Fruit fly (Drosophila melanogaster) whole organism, prepupa: ENCODE results near the gene CG10338.

Experiments used
- CG10631 ChIP-seq: fragments of 200-800 bp; sonication (Bioruptor generic); optimal IDR thresholded peaks from 2 replicates; lab custom pipeline; 2016; ENCODE audit warnings: missing biosample characterization, missing genetic modification characterization
- CG10669 ChIP-seq: fragments of 200-800 bp; sonication (Bioruptor generic); optimal IDR thresholded peaks from 3 replicates; lab custom pipeline; 2018; ENCODE audit warnings: missing biosample characterization, mild to moderate bottlenecking, missing genetic modification characterization, moderate library complexity
- CG11294 ChIP-seq: fragments of 200-800 bp; sonication (Bioruptor generic); IDR thresholded peaks from 2 replicates; pipeline ENCODE4 v1.3.6; 2022; ENCODE audit warnings: missing biosample characterization, missing genetic modification characterization
- CG11762 ChIP-seq: fragments of 200-800 bp; sonication (Bioruptor generic); optimal IDR thresholded peaks from 3 replicates; lab custom pipeline; 2016; ENCODE audit warnings: missing biosample characterization, missing genetic modification characterization; ENCODE audit not compliant: insufficient read depth
- CG1621 ChIP-seq: fragments of 200-800 bp; sonication (Bioruptor generic); optimal IDR thresholded peaks from 3 replicates; lab custom pipeline; 2018; ENCODE audit warnings: missing biosample characterization, mild to moderate bottlenecking, missing genetic modification characterization
- CG16779 ChIP-seq: fragments of 200-800 bp; sonication (Bioruptor generic); optimal IDR thresholded peaks from 3 replicates; lab custom pipeline; 2017; ENCODE audit warnings: missing biosample characterization, mild to moderate bottlenecking, missing genetic modification characterization
- CG3032 ChIP-seq: fragments of 200-800 bp; optimal IDR thresholded peaks from 2 replicates; lab custom pipeline; 2019; ENCODE audit warnings: missing biosample characterization, mild to moderate bottlenecking, missing genetic modification characterization, moderate library complexity
- CG31627 ChIP-seq: fragments of 200-800 bp; sonication (Bioruptor generic); optimal IDR thresholded peaks from 3 replicates; lab custom pipeline; 2016; ENCODE audit warnings: missing biosample characterization, missing genetic modification characterization
- CG32006 ChIP-seq: fragments of 200-800 bp; sonication (Bioruptor generic); optimal IDR thresholded peaks from 3 replicates; lab custom pipeline; 2017; ENCODE audit warnings: missing biosample characterization, mild to moderate bottlenecking, missing genetic modification characterization
- CG34406 ChIP-seq: fragments of 200-800 bp; sonication (Bioruptor generic); optimal IDR thresholded peaks from 3 replicates; lab custom pipeline; 2016; ENCODE audit warnings: missing biosample characterization, missing genetic modification characterization
- CG3919 ChIP-seq: fragments of 200-800 bp; sonication (Bioruptor generic); optimal IDR thresholded peaks from 3 replicates; lab custom pipeline; 2016; ENCODE audit warnings: missing biosample characterization, missing genetic modification characterization
- CG4318 ChIP-seq: fragments of 200-800 bp; sonication (Bioruptor generic); optimal IDR thresholded peaks from 3 replicates; lab custom pipeline; 2017; ENCODE audit warnings: missing biosample characterization, mild to moderate bottlenecking, missing genetic modification characterization
- CG6163 ChIP-seq: fragments of 200-800 bp; sonication (Bioruptor generic); IDR thresholded peaks from 3 replicates; pipeline ENCODE4 v1.3.6; 2022; ENCODE audit warnings: missing biosample characterization, missing genetic modification characterization
- CG6792 ChIP-seq: fragments of 200-800 bp; sonication (Bioruptor generic); optimal IDR thresholded peaks from 3 replicates; lab custom pipeline; 2016; ENCODE audit warnings: missing biosample characterization, missing genetic modification characterization
- CG6808 ChIP-seq: fragments of 200-800 bp; sonication (Bioruptor generic); optimal IDR thresholded peaks from 3 replicates; lab custom pipeline; 2017; ENCODE audit warnings: missing biosample characterization, missing genetic modification characterization, mild to moderate bottlenecking, moderate library complexity, missing genetic modification reagents
- CG6854 ChIP-seq: fragments of 200-800 bp; sonication (Bioruptor generic); optimal IDR thresholded peaks from 2 replicates; lab custom pipeline; 2017; ENCODE audit warnings: missing biosample characterization, mild to moderate bottlenecking, missing genetic modification characterization
- CG7368 ChIP-seq: fragments of 200-800 bp; sonication (Bioruptor generic); optimal IDR thresholded peaks from 3 replicates; lab custom pipeline; 2016; ENCODE audit warnings: missing biosample characterization, missing genetic modification characterization
- CG8319 ChIP-seq: fragments of 200-800 bp; sonication (Bioruptor generic); optimal IDR thresholded peaks from 3 replicates; lab custom pipeline; 2016; ENCODE audit warnings: missing biosample characterization, missing genetic modification characterization
- CG8632 ChIP-seq: fragments of 200-800 bp; sonication (Bioruptor generic); optimal IDR thresholded peaks from 3 replicates; lab custom pipeline; 2016; ENCODE audit warnings: missing biosample characterization, missing genetic modification characterization
- CG9139 ChIP-seq: fragments of 200-800 bp; sonication (Bioruptor generic); optimal IDR thresholded peaks from 3 replicates; lab custom pipeline; 2017; ENCODE audit warnings: missing biosample characterization, mild to moderate bottlenecking, missing genetic modification characterization
- Eip75B ChIP-seq: fragments of 200-800 bp; sonication (Bioruptor generic); optimal IDR thresholded peaks from 3 replicates; lab custom pipeline; 2016; ENCODE audit warnings: missing biosample characterization, missing genetic modification characterization
- Eip78C ChIP-seq: fragments of 200-800 bp; sonication (Bioruptor generic); peaks from one replicate; lab custom pipeline; 2016; ENCODE audit warnings: missing biosample characterization, missing genetic modification characterization
- Eip93F ChIP-seq: fragments of 200-800 bp; sonication (Bioruptor generic); optimal IDR thresholded peaks from 2 replicates; lab custom pipeline; 2016; ENCODE audit warnings: missing biosample characterization, mild to moderate bottlenecking, missing genetic modification characterization
- Ets96B ChIP-seq: fragments of 200-800 bp; optimal IDR thresholded peaks from 2 replicates; lab custom pipeline; 2019; ENCODE audit warnings: missing biosample characterization, mild to moderate bottlenecking, missing genetic modification characterization, moderate library complexity
- Hr38 ChIP-seq: sonication (Bioruptor generic); optimal IDR thresholded peaks from 2 replicates; lab custom pipeline; 2016; ENCODE audit warnings: missing biosample characterization, missing genetic modification characterization
- Hr39 ChIP-seq: fragments of 200-800 bp; sonication (Bioruptor generic); optimal IDR thresholded peaks from 2 replicates; lab custom pipeline; 2016; ENCODE audit warnings: missing biosample characterization, missing genetic modification characterization
- Met ChIP-seq: fragments of 200-800 bp; sonication (Bioruptor generic); optimal IDR thresholded peaks from 3 replicates; lab custom pipeline; 2016; ENCODE audit warnings: missing biosample characterization, missing genetic modification characterization
- OdsH ChIP-seq: fragments of 200-800 bp; sonication (Bioruptor generic); optimal IDR thresholded peaks from 3 replicates; lab custom pipeline; 2016; ENCODE audit warnings: missing biosample characterization, missing genetic modification characterization
- Smox ChIP-seq: fragments of 200-800 bp; sonication (Bioruptor generic); optimal IDR thresholded peaks from 3 replicates; lab custom pipeline; 2016; ENCODE audit warnings: missing biosample characterization, missing genetic modification characterization
- Sox102F ChIP-seq: fragments of 200-800 bp; sonication (Bioruptor generic); optimal IDR thresholded peaks from 2 replicates; lab custom pipeline; 2016; ENCODE audit warnings: missing biosample characterization, mild to moderate bottlenecking, missing genetic modification characterization
- Sox14 ChIP-seq: fragments of 200-800 bp; sonication (Bioruptor generic); optimal IDR thresholded peaks from 3 replicates; lab custom pipeline; 2016; ENCODE audit warnings: missing biosample characterization, missing genetic modification characterization
- Sox15 ChIP-seq: fragments of 200-800 bp; sonication (Bioruptor generic); optimal IDR thresholded peaks from 3 replicates; lab custom pipeline; 2016; ENCODE audit warnings: missing biosample characterization, missing genetic modification characterization
- achi ChIP-seq: fragments of 200-800 bp; sonication (Bioruptor generic); optimal IDR thresholded peaks from 3 replicates; lab custom pipeline; 2016; ENCODE audit warnings: missing biosample characterization, missing genetic modification characterization
- acj6 ChIP-seq: fragments of 200-800 bp; sonication (Bioruptor generic); optimal IDR thresholded peaks from 3 replicates; lab custom pipeline; 2016; ENCODE audit warnings: missing biosample characterization, missing genetic modification characterization
- cyc ChIP-seq: fragments of 200-800 bp; sonication (Bioruptor generic); optimal IDR thresholded peaks from 3 replicates; lab custom pipeline; 2016; ENCODE audit warnings: missing biosample characterization, missing genetic modification characterization
- dsx ChIP-seq: fragments of 200-800 bp; optimal IDR thresholded peaks from 3 replicates; lab custom pipeline; 2019; ENCODE audit warnings: missing biosample characterization, mild to moderate bottlenecking, missing genetic modification characterization, moderate library complexity; ENCODE audit not compliant: poor library complexity, severe bottlenecking
- eg ChIP-seq: fragments of 200-800 bp; sonication (Bioruptor generic); IDR thresholded peaks from 3 replicates; pipeline ENCODE4 v1.3.6; 2022; ENCODE audit warnings: missing biosample characterization, missing genetic modification characterization
- esn ChIP-seq: fragments of 200-800 bp; sonication (Bioruptor generic); optimal IDR thresholded peaks from 2 replicates; lab custom pipeline; 2016; ENCODE audit warnings: missing biosample characterization, mild to moderate bottlenecking, missing genetic modification characterization, moderate library complexity
- fd59A ChIP-seq: fragments of 200-800 bp; sonication (Bioruptor generic); optimal IDR thresholded peaks from 2 replicates; lab custom pipeline; 2017; ENCODE audit warnings: missing biosample characterization, mild to moderate bottlenecking, missing genetic modification characterization, missing genetic modification reagents
- fd85E ChIP-seq: fragments of 200-800 bp; sonication (Bioruptor generic); optimal IDR thresholded peaks from 3 replicates; lab custom pipeline; 2016; ENCODE audit warnings: missing biosample characterization, missing genetic modification characterization
- fkh ChIP-seq: fragments of 200-800 bp; sonication (Bioruptor generic); optimal IDR thresholded peaks from 3 replicates; lab custom pipeline; 2017; ENCODE audit warnings: missing biosample characterization, mild to moderate bottlenecking, missing genetic modification characterization, moderate library complexity
- lz ChIP-seq: fragments of 200-800 bp; sonication (Bioruptor generic); optimal IDR thresholded peaks from 3 replicates; lab custom pipeline; 2016; ENCODE audit warnings: missing biosample characterization, missing genetic modification characterization
- net ChIP-seq: fragments of 200-800 bp; sonication (Bioruptor generic); optimal IDR thresholded peaks from 3 replicates; lab custom pipeline; 2016; ENCODE audit warnings: missing biosample characterization, missing genetic modification characterization
- pdm3 ChIP-seq: fragments of 200-800 bp; sonication (Bioruptor generic); optimal IDR thresholded peaks from 3 replicates; lab custom pipeline; 2016; ENCODE audit warnings: missing biosample characterization, missing genetic modification characterization
- salr ChIP-seq, 2 experiments: fragments of 200-800 bp; sonication (Bioruptor generic); optimal IDR thresholded peaks; 3 replicates each; lab custom pipeline; 2016 to 2018; ENCODE audit warnings: missing biosample characterization in 2 of 2, missing genetic modification characterization in 2 of 2, mild to moderate bottlenecking in 1 of 2
- spab ChIP-seq: fragments of 200-800 bp; sonication (Bioruptor generic); optimal IDR thresholded peaks from 2 replicates; lab custom pipeline; 2017; ENCODE audit warnings: missing biosample characterization, mild to moderate bottlenecking, missing genetic modification characterization, missing genetic modification reagents
- ss ChIP-seq, 2 experiments: fragments of 200-800 bp; sonication (Bioruptor generic); optimal IDR thresholded peaks; 2 replicates in 1 of 2; 3 replicates in 1 of 2; lab custom pipeline; 2017 to 2018; ENCODE audit warnings: mild to moderate bottlenecking in 2 of 2, missing biosample characterization in 2 of 2, missing genetic modification characterization in 2 of 2, moderate library complexity in 1 of 2
- svp ChIP-seq: fragments of 200-800 bp; sonication (Bioruptor generic); peaks from one replicate; lab custom pipeline; 2016; ENCODE audit warnings: missing biosample characterization, missing genetic modification characterization
- topi ChIP-seq: fragments of 200-800 bp; sonication (Bioruptor generic); optimal IDR thresholded peaks from 3 replicates; lab custom pipeline; 2016; ENCODE audit warnings: missing biosample characterization, missing genetic modification characterization
- vri ChIP-seq: fragments of 200-800 bp; sonication (Bioruptor generic); optimal IDR thresholded peaks from 3 replicates; lab custom pipeline; 2016; ENCODE audit warnings: missing biosample characterization, mild to moderate bottlenecking, missing genetic modification characterization

The CG10338 gene

DNA sequence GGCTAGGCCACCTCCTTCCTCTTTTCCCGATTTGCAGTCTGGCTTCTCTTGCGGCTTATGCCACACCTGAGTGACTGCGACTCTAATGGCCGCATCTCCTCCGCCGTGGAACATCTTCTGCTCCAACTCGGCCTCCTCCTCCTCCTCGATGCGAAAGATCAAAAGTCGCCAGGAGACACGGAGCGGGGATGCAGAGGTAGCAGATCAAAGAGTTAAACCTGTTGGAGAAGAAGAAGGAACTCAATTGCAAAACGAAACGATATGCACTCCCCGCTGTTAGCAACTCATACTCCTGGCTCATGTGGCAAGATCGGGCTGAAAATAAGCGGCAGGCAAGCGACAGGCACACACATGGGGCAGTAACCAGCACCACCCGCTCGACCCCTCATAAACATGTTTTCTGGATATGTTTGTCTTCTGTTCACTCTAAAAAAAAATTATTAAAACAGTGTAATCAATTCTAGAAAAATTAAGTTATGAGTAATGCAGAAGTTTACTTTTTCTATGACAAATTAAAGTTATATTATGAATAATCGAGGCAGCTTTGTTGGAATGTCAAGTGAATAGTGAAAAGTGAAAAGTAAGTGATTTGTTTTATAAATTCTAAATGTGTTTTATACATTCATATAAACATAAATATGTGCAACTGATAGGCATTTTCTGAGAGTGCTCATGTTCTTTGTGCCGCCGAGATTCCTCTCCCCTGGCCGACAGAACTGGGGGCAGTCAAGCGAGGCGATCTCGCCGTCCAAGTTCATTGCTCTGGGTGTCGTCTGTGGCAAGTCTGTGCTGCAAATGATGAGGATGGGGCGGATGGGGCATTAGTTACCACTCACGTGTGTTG, 30.5 kb upstream of the CG10338 start:
- TF ChIP-seq Met (GFP tag; lab: Kevin White, UChicago) (peak; percentile 93), CG6792 (peak; percentile 74), Hr39 (peak; percentile 70), esn (peak; percentile 92), fkh (no peak), achi (GFP tag; lab: Kevin White, UChicago) (peak; percentile 84), OdsH (GFP tag; lab: Kevin White, UChicago) (peak; percentile 81), CG8632 (peak; percentile 62), CG9139 (GFP tag; lab: Kevin White, UChicago) (peak; percentile 79), CG34406 (peak; percentile 71), CG7368 (GFP tag; lab: Kevin White, UChicago) (peak; percentile 40), salr (GFP tag; optimal IDR thresholded peaks at IDR 0.05; lab: Kevin White, UChicago) (peak; percentile 53 to 79), vri (GFP tag; lab: Kevin White, UChicago) (peak; percentile 55), CG31627 (GFP tag; lab: Kevin White, UChicago) (peak; percentile 80), Eip78C (peak; percentile 95), spab (GFP tag; lab: Kevin White, UChicago) (peak; percentile 83), CG6854 (GFP tag; lab: Kevin White, UChicago) (peak; percentile 13), lz (GFP tag; lab: Kevin White, UChicago) (peak; percentile 88), CG6163 (peak; percentile 47), Eip75B (GFP tag; lab: Kevin White, UChicago) (peak; percentile 86), CG3032 (tag; lab: Kevin White, UChicago) (peak; percentile 89), Smox (peak; percentile 85), Hr38 (GFP tag; lab: Kevin White, UChicago) (no peak), fd85E (GFP tag; lab: Kevin White, UChicago) (no peak), CG32006 (peak; percentile 81), CG16779 (tag; lab: Kevin White, UChicago) (peak; percentile 50), Sox14 (GFP tag; lab: Kevin White, UChicago) (peak; percentile 89), Ets96B (peak; percentile 87), CG8319 (GFP tag; lab: Kevin White, UChicago) (peak; percentile 23), net (GFP tag; lab: Kevin White, UChicago) (peak; percentile 72), CG11762 (peak; percentile 63), eg (GFP tag; lab: Robert Waterston, UW) (0 out of 3 replicates have a peak, but pooled peaks have one; percentile 6), Sox102F (peak; percentile 78), CG4318 (GFP tag; lab: Kevin White, UChicago) (peak; percentile 44), CG10669 (GFP tag; lab: Kevin White, UChicago) (peak; percentile 81), CG6808 (GFP tag; lab: Kevin White, UChicago) (peak; percentile 88), CG3919 (GFP tag; lab: Kevin White, UChicago) (peak; percentile 73), Sox15 (GFP tag; lab: Kevin White, UChicago) (peak; percentile 23), cyc (GFP tag; lab: Kevin White, UChicago) (peak; percentile 78), CG1621 (tag; lab: Kevin White, UChicago) (peak; percentile 64), acj6 (GFP tag; lab: Kevin White, UChicago) (peak; percentile 79), topi (GFP tag; lab: Kevin White, UChicago) (peak; percentile 87), CG11294 (GFP tag; lab: Robert Waterston, UW) (no peak), dsx (GFP tag; lab: Kevin White, UChicago) (peak; percentile 81), CG10631 (GFP tag; lab: Kevin White, UChicago) (peak; percentile 82), Eip93F (GFP tag; lab: Kevin White, UChicago) (no peak), svp (GFP tag; lab: Kevin White, UChicago) (peak; percentile 90), fd59A (GFP tag; lab: Kevin White, UChicago) (peak; percentile 77), ss (GFP tag; optimal IDR thresholded peaks at IDR 0.05; lab: Kevin White, UChicago) (peak; percentile 85 to 88), pdm3 (GFP tag; lab: Kevin White, UChicago) (peak; percentile 76)
